Worm (Caenorhabditis elegans) whole organism, L2 larva: Measurements from ENCODE around the gene F11D5.7.

Source experiments
- crh-2 ChIP-seq: sonication (generic microtip); optimal IDR thresholded peaks from 2 replicates; lab custom pipeline; 2017; ENCODE audit warnings: missing biosample characterization, missing genetic modification characterization
- gmeb-1 ChIP-seq: fragments of 150-350 bp; optimal IDR thresholded peaks from 2 replicates; lab custom pipeline; 2014; ENCODE audit warnings: missing biosample characterization, missing genetic modification characterization

ce11 chrX:3326175-3326574 lies 22.0 kb downstream of the F11D5.7 start, which contains the start of gene F11D5.6:
- no peak for TF ChIP-seq gmeb-1 (tag; lab: Kevin White, UChicago)
- TF ChIP-seq crh-2 (tag; lab: Kevin White, UChicago), result no peak
